Fruit fly (Drosophila melanogaster) whole organism, adult: Measurements from ENCODE around the gene iav.

Source experiments
- CG11617 ChIP-seq: fragments of 200-800 bp; sonication (Bioruptor generic); optimal IDR thresholded peaks from 2 replicates; lab custom pipeline; 2017; ENCODE audit warnings: mild to moderate bottlenecking, missing biosample characterization, missing genetic modification reagents, missing genetic modification characterization
- CG12768 ChIP-seq: fragments of 200-800 bp; sonication (Bioruptor generic); optimal IDR thresholded peaks from 2 replicates; lab custom pipeline; 2017; ENCODE audit warnings: missing biosample characterization, missing genetic modification characterization, mild to moderate bottlenecking, moderate library complexity, missing genetic modification reagents
- CG14711 ChIP-seq: fragments of 200-800 bp; sonication (Bioruptor generic); optimal IDR thresholded peaks from 2 replicates; lab custom pipeline; 2018; ENCODE audit warnings: missing biosample characterization, mild to moderate bottlenecking, missing genetic modification characterization, moderate library complexity
- CG1620 ChIP-seq: fragments of 200-800 bp; sonication (Bioruptor generic); optimal IDR thresholded peaks from 2 replicates; lab custom pipeline; 2016; ENCODE audit warnings: missing biosample characterization, missing genetic modification characterization
- CG33017 ChIP-seq: fragments of 200-800 bp; sonication (Bioruptor generic); optimal IDR thresholded peaks from 2 replicates; lab custom pipeline; 2018; ENCODE audit warnings: missing biosample characterization, mild to moderate bottlenecking, missing genetic modification characterization, moderate library complexity
- CG5204 ChIP-seq: fragments of 200-800 bp; sonication (Bioruptor generic); optimal IDR thresholded peaks from 2 replicates; lab custom pipeline; 2016; ENCODE audit warnings: missing biosample characterization, missing genetic modification characterization
- CG7045 ChIP-seq: fragments of 200-800 bp; sonication (Bioruptor generic); optimal IDR thresholded peaks from 2 replicates; lab custom pipeline; 2017; ENCODE audit warnings: missing biosample characterization, mild to moderate bottlenecking, missing genetic modification characterization
- CG7101 ChIP-seq: fragments of 200-800 bp; sonication (Bioruptor generic); optimal IDR thresholded peaks from 2 replicates; lab custom pipeline; 2018; ENCODE audit warnings: missing biosample characterization, mild to moderate bottlenecking, missing genetic modification characterization, moderate library complexity
- Clk ChIP-seq: fragments of 200-800 bp; sonication (Bioruptor generic); optimal IDR thresholded peaks from 2 replicates; lab custom pipeline; 2017; ENCODE audit warnings: missing biosample characterization, missing genetic modification characterization
- Crg-1 ChIP-seq: fragments of 200-800 bp; sonication (Bioruptor generic); optimal IDR thresholded peaks from 2 replicates; lab custom pipeline; 2016; ENCODE audit warnings: missing biosample characterization, missing genetic modification characterization
- Hr96 ChIP-seq: fragments of 200-800 bp; sonication (Bioruptor generic); optimal IDR thresholded peaks from 2 replicates; lab custom pipeline; 2016; ENCODE audit warnings: missing biosample characterization, missing genetic modification characterization
- Mnt ChIP-seq: fragments of 200-800 bp; sonication (Bioruptor generic); optimal IDR thresholded peaks from 2 replicates; lab custom pipeline; 2016; ENCODE audit warnings: missing biosample characterization, mild to moderate bottlenecking, missing genetic modification characterization
- bab1 ChIP-seq: fragments of 200-800 bp; sonication (Bioruptor generic); optimal IDR thresholded peaks from 3 replicates; lab custom pipeline; 2019; ENCODE audit warnings: missing biosample characterization, mild to moderate bottlenecking, missing genetic modification characterization, moderate library complexity
- cic ChIP-seq: fragments of 200-800 bp; sonication (Bioruptor generic); optimal IDR thresholded peaks from 2 replicates; lab custom pipeline; 2017; ENCODE audit warnings: missing biosample characterization, mild to moderate bottlenecking, missing genetic modification characterization, moderate library complexity
- cnc ChIP-seq, 2 experiments: fragments of >200 bp; optimal IDR thresholded peaks; 2 replicates each; lab custom pipeline; 2017
- kay ChIP-seq: fragments of 200-800 bp; sonication (Bioruptor generic); peaks from one replicate; lab custom pipeline; 2016; ENCODE audit warnings: missing biosample characterization, missing genetic modification characterization, borderline replicate concordance
- ovo ChIP-seq: fragments of 200-800 bp; sonication (Bioruptor generic); optimal IDR thresholded peaks from 2 replicates; lab custom pipeline; 2016; ENCODE audit warnings: missing biosample characterization, missing genetic modification characterization
- pad ChIP-seq: fragments of 200-800 bp; sonication (Bioruptor generic); optimal IDR thresholded peaks from 3 replicates; lab custom pipeline; 2017; ENCODE audit warnings: missing biosample characterization, missing genetic modification characterization, mild to moderate bottlenecking, moderate library complexity, missing genetic modification reagents
- tj ChIP-seq: fragments of 200-800 bp; sonication (Bioruptor generic); optimal IDR thresholded peaks from 3 replicates; lab custom pipeline; 2017; ENCODE audit warnings: missing biosample characterization, mild to moderate bottlenecking, missing genetic modification characterization, moderate library complexity
- toe ChIP-seq: fragments of 200-800 bp; sonication (Bioruptor generic); optimal IDR thresholded peaks from 2 replicates; lab custom pipeline; 2016; ENCODE audit warnings: missing biosample characterization, missing genetic modification characterization

iav gene

dm6 chrX:6859245-6859644 lies 45.5 kb downstream of the iav start:
- TF ChIP-seq CG33017 (tag; lab: Kevin White, UChicago) = no peak
- no peak for TF ChIP-seq Crg-1 (GFP tag; lab: Kevin White, UChicago)

dm6 chrX:6859756-6860412 lies 46.1 kb downstream of the iav start:
- TF ChIP-seq Crg-1 (GFP tag; lab: Kevin White, UChicago) (no peak), Clk (peak; percentile 63), ovo (GFP tag; lab: Kevin White, UChicago) (no peak), pad (GFP tag; lab: Kevin White, UChicago) (peak; percentile 82), Mnt (no peak), Hr96 (GFP tag; lab: Kevin White, UChicago) (peak; percentile 93), CG12768 (GFP tag; lab: Kevin White, UChicago) (peak; percentile 80), CG7045 (GFP tag; lab: Kevin White, UChicago) (peak; percentile 68), CG11617 (GFP tag; lab: Kevin White, UChicago) (peak; percentile 86), CG5204 (peak; percentile 36), CG33017 (tag; lab: Kevin White, UChicago) (no peak), bab1 (peak; percentile 30), CG1620 (peak; percentile 75), CG14711 (peak; percentile 66), CG7101 (peak; percentile 60), cnc (optimal IDR thresholded peaks at IDR 0.05; lab: Kevin White, UChicago) (no peak), tj (GFP tag; lab: Kevin White, UChicago) (peak; percentile 58), kay (GFP tag; lab: Kevin White, UChicago) (peak; percentile 25), cic (GFP tag; lab: Kevin White, UChicago) (no peak), toe (GFP tag; lab: Kevin White, UChicago) (peak; percentile 48)

- TF ChIP-seq Hr96 (GFP tag; lab: Kevin White, UChicago) = no peak
- TF ChIP-seq CG14711 = peak; percentile 28
- TF ChIP-seq tj (GFP tag; lab: Kevin White, UChicago) = no peak
- no peak for TF ChIP-seq CG1620
Measured at dm6 chrX:6860413-6861089, 46.8 kb downstream of the iav start.

DNA sequence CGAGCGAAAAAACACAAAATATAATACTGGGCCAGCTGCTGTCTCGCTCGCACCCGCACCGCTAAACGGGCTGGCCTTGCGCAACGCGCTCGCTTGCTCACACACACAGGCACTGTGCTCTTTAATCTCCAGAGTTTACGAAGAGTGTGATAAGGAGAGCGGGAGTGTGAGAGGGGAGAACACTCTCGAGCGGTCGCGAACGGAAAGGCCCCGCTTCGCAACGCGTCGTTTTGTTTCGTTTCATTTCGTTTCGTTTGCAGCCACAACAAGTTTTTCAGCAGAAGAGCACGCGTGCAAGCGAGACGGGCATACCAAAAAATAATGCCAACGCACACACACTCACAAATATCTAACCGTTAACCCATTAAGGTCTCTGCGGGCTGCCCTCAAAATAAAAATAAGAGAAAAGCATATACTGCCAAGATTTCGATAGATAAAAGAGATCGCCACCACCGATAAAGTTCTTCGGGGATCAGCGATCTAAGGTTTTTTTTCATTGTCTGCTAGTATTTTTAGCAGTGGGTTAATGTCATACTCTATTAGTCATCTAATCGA lies 47.8 kb downstream of the iav start:
- TF ChIP-seq ovo (GFP tag; lab: Kevin White, UChicago) (peak; percentile 30), cic (GFP tag; lab: Kevin White, UChicago) (peak; percentile 81), Clk (peak; percentile 30), bab1 (peak; percentile 92), Crg-1 (GFP tag; lab: Kevin White, UChicago) (no peak), CG7101 (peak; percentile 91), kay (GFP tag; lab: Kevin White, UChicago) (peak; percentile 61), CG7045 (GFP tag; lab: Kevin White, UChicago) (peak; percentile 71), cnc (optimal IDR thresholded peaks at IDR 0.05; lab: Kevin White, UChicago) (no peak), CG1620 (peak; percentile 56), CG11617 (GFP tag; lab: Kevin White, UChicago) (peak; percentile 64), CG33017 (tag; lab: Kevin White, UChicago) (peak; percentile 57), CG12768 (GFP tag; lab: Kevin White, UChicago) (peak; percentile 69), CG5204 (peak; percentile 45), CG14711 (peak; percentile 86), pad (GFP tag; lab: Kevin White, UChicago) (peak; percentile 82), Hr96 (GFP tag; lab: Kevin White, UChicago) (peak; percentile 61), toe (GFP tag; lab: Kevin White, UChicago) (no peak), Mnt (peak; percentile 56), tj (GFP tag; lab: Kevin White, UChicago) (peak; percentile 86)

- TF ChIP-seq bab1 (no peak), CG7045 (GFP tag; lab: Kevin White, UChicago) (no peak), tj (GFP tag; lab: Kevin White, UChicago) (peak; percentile 25), pad (GFP tag; lab: Kevin White, UChicago) (no peak), cic (GFP tag; lab: Kevin White, UChicago) (peak; percentile 42), CG11617 (GFP tag; lab: Kevin White, UChicago) (no peak), ovo (GFP tag; lab: Kevin White, UChicago) (no peak), kay (GFP tag; lab: Kevin White, UChicago) (peak; percentile 86), Mnt (peak; percentile 37), CG33017 (tag; lab: Kevin White, UChicago) (no peak), Crg-1 (GFP tag; lab: Kevin White, UChicago) (no peak)
Measured at dm6 chrX:6862521-6863288, 48.9 kb downstream of the iav start.
